Fruit fly (Drosophila melanogaster): ENCODE data around the gene nerfin-2.

DNA sequence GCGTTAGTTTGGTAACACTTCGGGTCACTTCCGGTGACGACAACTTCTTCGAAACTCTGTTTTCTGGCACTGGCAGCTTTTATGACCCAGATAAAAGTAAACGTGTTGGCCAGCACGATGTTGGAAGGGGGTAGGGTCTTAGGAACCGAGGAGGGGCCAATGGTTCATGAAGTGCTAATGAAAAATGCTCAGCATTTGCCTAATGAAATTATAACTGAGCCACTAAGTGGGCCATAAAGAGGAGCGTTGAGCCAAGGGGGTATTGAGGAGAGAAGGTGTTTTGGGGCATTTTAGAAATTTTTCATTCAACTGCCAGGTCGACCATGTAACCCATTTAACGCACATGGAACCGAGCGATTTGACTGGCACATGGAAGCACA, 27.4 kb downstream of the nerfin-2 start:
- TF ChIP-seq CG15710 (tag; optimal IDR thresholded peaks at IDR 0.05) (no peak), fd96Ca (GFP tag; IDR thresholded peaks at IDR 0.05) (no peak), gl (tag; optimal IDR thresholded peaks at IDR 0.05) (no peak)

Data from whole organism, pupa.